Fruit fly (Drosophila melanogaster): ENCODE results near the gene Pxt.

The Pxt gene

dm6 chr3R:17716858-17717596, 2.2 kb upstream of the Pxt start (continued):
- TF ChIP-seq gcm (GFP tag; optimal IDR thresholded peaks at IDR 0.05) (peak; percentile 7), CG15269 (tag; optimal IDR thresholded peaks at IDR 0.05) (peak; percentile 19), zfh2 (GFP tag; optimal IDR thresholded peaks at IDR 0.05) (peak; percentile 51), CG10267 (tag; optimal IDR thresholded peaks at IDR 0.05) (peak; percentile 57), HmgZ (tag; optimal IDR thresholded peaks at IDR 0.05) (peak; percentile 64), CG8924 (tag; optimal IDR thresholded peaks at IDR 0.05) (peak; percentile 70), MESR4 (GFP tag; optimal IDR thresholded peaks at IDR 0.05) (peak; percentile 20), sug (tag; optimal IDR thresholded peaks at IDR 0.05) (peak; percentile 40), PHDP (tag; optimal IDR thresholded peaks at IDR 0.05) (peak; percentile 2), CG34376 (GFP tag; optimal IDR thresholded peaks at IDR 0.05) (peak; percentile 76), CG42726 (GFP tag; IDR thresholded peaks at IDR 0.05; ENCODE audit: partially characterized antibody) (no peak), fd64A (GFP tag; optimal IDR thresholded peaks at IDR 0.05) (peak; percentile 30), MBD-R2 (GFP tag; IDR thresholded peaks at IDR 0.05) (no peak), Myb (GFP tag; optimal IDR thresholded peaks at IDR 0.05) (peak; percentile 22), gsb-n (tag; optimal IDR thresholded peaks at IDR 0.05) (peak; percentile 68), ac (GFP tag; optimal IDR thresholded peaks at IDR 0.05) (peak; percentile 24), shn (GFP tag; optimal IDR thresholded peaks at IDR 0.05) (peak; percentile 48), CG11093 (GFP tag; IDR thresholded peaks at IDR 0.05) (no peak), lab (GFP tag; optimal IDR thresholded peaks at IDR 0.05) (peak; percentile 62), CG13296 (GFP tag; optimal IDR thresholded peaks at IDR 0.05) (peak; percentile 38), Doc3 (GFP tag; IDR thresholded peaks at IDR 0.05; ENCODE audit: partially characterized antibody) (no peak), CG30431 (GFP tag; optimal IDR thresholded peaks at IDR 0.05) (no peak), CG3995 (GFP tag; optimal IDR thresholded peaks at IDR 0.05) (peak; percentile 4), CkIIα-i1 (GFP tag; IDR thresholded peaks at IDR 0.05) (no peak), bsh (GFP tag; optimal IDR thresholded peaks at IDR 0.05) (no peak), Mes4 (GFP tag; optimal IDR thresholded peaks at IDR 0.05) (peak; percentile 6), tap (tag; optimal IDR thresholded peaks at IDR 0.05) (peak; percentile 10), Fer3 (tag; optimal IDR thresholded peaks at IDR 0.05) (peak; percentile 26), CG9437 (GFP tag; optimal IDR thresholded peaks at IDR 0.05) (no peak), fd102C (GFP tag; optimal IDR thresholded peaks at IDR 0.05) (no peak), CG8478 (optimal IDR thresholded peaks at IDR 0.05) (peak; percentile 97), Aef1 (GFP tag; IDR thresholded peaks at IDR 0.05) (no peak), CG8281 (tag; optimal IDR thresholded peaks at IDR 0.05) (no peak), pzg (GFP tag; optimal IDR thresholded peaks at IDR 0.05) (peak; percentile 36), CG4282 (GFP tag; optimal IDR thresholded peaks at IDR 0.05) (peak; percentile 19), Dp (GFP tag; optimal IDR thresholded peaks at IDR 0.05) (peak; percentile 7), NC2β (GFP tag; optimal IDR thresholded peaks at IDR 0.05) (peak; percentile 44), CG12071 (GFP tag; optimal IDR thresholded peaks at IDR 0.05) (peak; percentile 39), cato (GFP tag; optimal IDR thresholded peaks at IDR 0.05; ENCODE audit: borderline replicate concordance) (no peak), pita (GFP tag; optimal IDR thresholded peaks at IDR 0.05) (no peak), jumu (GFP tag; optimal IDR thresholded peaks at IDR 0.05) (peak; percentile 44), az2 (GFP tag; optimal IDR thresholded peaks at IDR 0.05) (no peak), CG15514 (GFP tag; optimal IDR thresholded peaks at IDR 0.05) (peak; percentile 47), CG10274 (GFP tag; optimal IDR thresholded peaks at IDR 0.05) (no peak), Ssrp (tag; optimal IDR thresholded peaks at IDR 0.05) (no peak), B-H2 (GFP tag; optimal IDR thresholded peaks at IDR 0.05) (peak; percentile 21), Ada2b (GFP tag; IDR thresholded peaks at IDR 0.05) (no peak), CG8359 (GFP tag; optimal IDR thresholded peaks at IDR 0.05; ENCODE audit: borderline replicate concordance) (no peak)

Data from whole organism, embryonic.